Worm (Caenorhabditis elegans) whole organism, L1 larva: Measurements from ENCODE around the gene ZC13.10.

Experiments used
- C04F5.9 ChIP-seq: sonication (generic microtip); optimal IDR thresholded peaks from 2 replicates; lab custom pipeline; 2016; ENCODE audit warnings: missing genetic modification characterization, missing compliant biosample characterization
- egl-27 ChIP-seq, 2 experiments: fragments of 150-350 bp in 1 of 2; sonication (generic microtip); optimal IDR thresholded peaks; 3 replicates each; lab custom pipeline; 2017 to 2018; ENCODE audit warnings: missing biosample characterization in 2 of 2, missing genetic modification characterization in 2 of 2, missing genetic modification reagents in 2 of 2
- lin-14 ChIP-seq: fragments of 200-800 bp; sonication (Bioruptor generic); optimal IDR thresholded peaks from 2 replicates; lab custom pipeline; 2018; ENCODE audit warnings: mild to moderate bottlenecking, missing genetic modification characterization, moderate library complexity, missing compliant biosample characterization
- nhr-11 ChIP-seq: fragments of 150-350 bp; optimal IDR thresholded peaks from 2 replicates; lab custom pipeline; 2014; ENCODE audit warnings: missing biosample characterization, missing genetic modification characterization
- sptf-1 ChIP-seq: fragments of 150-350 bp; optimal IDR thresholded peaks from 2 replicates; lab custom pipeline; 2014; ENCODE audit warnings: missing biosample characterization, missing genetic modification characterization
- unc-130 ChIP-seq: fragments of 150-350 bp; optimal IDR thresholded peaks from 2 replicates; lab custom pipeline; 2017; ENCODE audit warnings: missing biosample characterization, missing genetic modification characterization, inconsistent platforms

DNA sequence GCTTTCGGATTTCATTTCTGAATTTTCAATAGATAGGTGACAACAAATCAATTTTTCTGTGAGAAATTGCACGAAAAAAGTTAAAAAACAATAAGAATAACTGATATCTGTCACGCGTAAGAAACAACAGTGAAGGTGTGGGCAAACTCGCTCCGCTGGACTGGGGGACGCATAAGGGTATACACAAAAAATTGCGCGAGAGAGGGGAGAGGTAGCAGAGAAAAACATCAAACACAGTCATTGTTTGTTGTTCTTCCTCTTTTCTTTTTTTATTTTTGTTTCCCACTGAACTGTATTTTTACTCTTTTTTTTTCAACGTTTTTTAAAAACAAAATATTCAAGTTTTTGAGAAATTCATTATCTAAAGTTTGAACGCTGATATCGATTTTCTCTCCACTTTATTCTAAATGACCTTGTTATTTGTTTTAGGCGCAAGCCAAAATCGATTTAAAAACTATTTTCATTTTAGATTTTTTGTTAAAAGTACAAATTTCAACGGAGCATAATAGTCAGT lies 22.1 kb upstream of the ZC13.10 start, which contains the start of the genes pifk-1 and tbc-11:
- no peak for TF ChIP-seq nhr-11 (tag; lab: Kevin White, UChicago)
- no peak for TF ChIP-seq egl-27 (tag; optimal IDR thresholded peaks at IDR 0.05; lab: Kevin White, UChicago)
- peak; percentile 80 for TF ChIP-seq lin-14
- no peak for TF ChIP-seq sptf-1 (tag; lab: Kevin White, UChicago)
- no peak for TF ChIP-seq unc-130 (tag; lab: Kevin White, UChicago)
- no peak for TF ChIP-seq C04F5.9 (tag; lab: Kevin White, UChicago)
